Worm (Caenorhabditis elegans) whole organism, young adult: ENCODE results near the gene irg-1.
A peak's percentile ranks its signal among the peaks of the same experiment; 100 is the strongest.

Source experiments
- F37B4.10 ChIP-seq: fragments of 200-800 bp; sonication (Bioruptor generic); IDR thresholded peaks from 2 replicates; pipeline ENCODE4 v1.3.6; 2022; ENCODE audit warnings: missing genetic modification characterization, missing compliant biosample characterization
- F55B11.4 ChIP-seq: sonication (generic microtip); optimal IDR thresholded peaks from 2 replicates; lab custom pipeline; 2016; ENCODE audit warnings: missing compliant biosample characterization, missing genetic modification characterization, borderline replicate concordance; ENCODE audit not compliant: insufficient read depth
- K11D2.4 ChIP-seq: fragments of 200-800 bp; sonication (Bioruptor generic); IDR thresholded peaks from 2 replicates; pipeline ENCODE4 v1.3.6; 2022; ENCODE audit warnings: missing genetic modification reagents, missing genetic modification characterization, missing compliant biosample characterization
- K12H6.12 ChIP-seq: fragments of 200-800 bp; sonication (Bioruptor generic); optimal IDR thresholded peaks from 2 replicates; lab custom pipeline; 2018; ENCODE audit warnings: mild to moderate bottlenecking, missing genetic modification characterization, missing compliant biosample characterization
- T26A5.8 ChIP-seq: sonication (generic microtip); optimal IDR thresholded peaks from 2 replicates; lab custom pipeline; 2016; ENCODE audit warnings: missing genetic modification characterization, missing compliant biosample characterization
- Y53F4B.3 ChIP-seq: fragments of 200-800 bp; sonication (Bioruptor generic); IDR thresholded peaks from 2 replicates; pipeline ENCODE4 v1.3.6; 2022; ENCODE audit warnings: missing genetic modification reagents, missing genetic modification characterization, missing compliant biosample characterization
- Y56A3A.18 ChIP-seq: fragments of 200-800 bp; sonication (Bioruptor generic); IDR thresholded peaks from 2 replicates; pipeline ENCODE4 v1.3.6; 2022; ENCODE audit warnings: missing genetic modification reagents, missing genetic modification characterization, missing compliant biosample characterization
- ZK185.1 ChIP-seq: sonication (generic microtip); optimal IDR thresholded peaks from 2 replicates; lab custom pipeline; 2016; ENCODE audit warnings: mild to moderate bottlenecking, missing genetic modification characterization, missing compliant biosample characterization; ENCODE audit not compliant: poor library complexity, severe bottlenecking
- akir-1 ChIP-seq: fragments of 200-800 bp; sonication (Bioruptor generic); optimal IDR thresholded peaks from 2 replicates; lab custom pipeline; 2018; ENCODE audit warnings: mild to moderate bottlenecking, missing genetic modification characterization, moderate library complexity, missing compliant biosample characterization
- atf-7 ChIP-seq: sonication (generic microtip); optimal IDR thresholded peaks from 2 replicates; lab custom pipeline; 2017; ENCODE audit warnings: mild to moderate bottlenecking, missing genetic modification characterization, missing compliant biosample characterization
- cebp-1 ChIP-seq, 2 experiments: fragments of 200-800 bp in 1 of 2; sonication (Bioruptor generic) in 1 of 2; sonication (generic microtip) in 1 of 2; IDR thresholded peaks in 1 of 2; optimal IDR thresholded peaks in 1 of 2; 2 replicates each; pipeline versions ENCODE4 v1.3.6 to Lab custom; 2017 to 2022; ENCODE audit warnings: missing compliant biosample characterization in 2 of 2, missing genetic modification characterization in 2 of 2, mild to moderate bottlenecking in 1 of 2, missing genetic modification reagents in 1 of 2, moderate library complexity in 1 of 2
- ceh-27 ChIP-seq: fragments of 200-800 bp; sonication (Bioruptor generic); optimal IDR thresholded peaks from 2 replicates; lab custom pipeline; 2018; ENCODE audit warnings: mild to moderate bottlenecking, missing genetic modification characterization, moderate library complexity, missing compliant biosample characterization
- ceh-40 ChIP-seq: fragments of 200-800 bp; sonication (Bioruptor generic); IDR thresholded peaks from 2 replicates; pipeline ENCODE4 v1.3.6; 2022; ENCODE audit warnings: missing genetic modification characterization, missing compliant biosample characterization
- die-1 ChIP-seq: sonication (generic microtip); optimal IDR thresholded peaks from 2 replicates; lab custom pipeline; 2016; ENCODE audit warnings: missing genotype, mild to moderate bottlenecking, missing genetic modification characterization, missing compliant biosample characterization
- dox-1 ChIP-seq: fragments of 200-800 bp; sonication (Bioruptor generic); IDR thresholded peaks from 2 replicates; pipeline ENCODE4 v1.3.6; 2022; ENCODE audit warnings: missing genetic modification reagents, missing genetic modification characterization, missing compliant biosample characterization
- dpff-1 ChIP-seq: sonication (generic microtip); optimal IDR thresholded peaks from 2 replicates; lab custom pipeline; 2017; ENCODE audit warnings: mild to moderate bottlenecking, missing genetic modification characterization, missing compliant biosample characterization
- ekl-4 ChIP-seq: fragments of 200-800 bp; sonication (Bioruptor generic); IDR thresholded peaks from 2 replicates; pipeline ENCODE4 v1.3.6; 2022; ENCODE audit warnings: missing genetic modification reagents, missing genetic modification characterization, missing compliant biosample characterization
- fkh-3 ChIP-seq: sonication (generic microtip); optimal IDR thresholded peaks from 2 replicates; lab custom pipeline; 2016; ENCODE audit warnings: mild to moderate bottlenecking, missing genetic modification characterization, missing compliant biosample characterization
- hlh-26 ChIP-seq: fragments of 200-800 bp; sonication (Bioruptor generic); conservative IDR thresholded peaks from 2 replicates; pipeline ENCODE4 v1.3.6; 2022; ENCODE audit warnings: missing genetic modification reagents, missing genetic modification characterization, missing compliant biosample characterization
- hsf-1 ChIP-seq: fragments of 200-800 bp; sonication (Bioruptor generic); IDR thresholded peaks from 2 replicates; pipeline ENCODE4 v1.3.6; 2022; ENCODE audit warnings: missing genetic modification reagents, missing genetic modification characterization, missing compliant biosample characterization
- lin-40 ChIP-seq: sonication (generic microtip); optimal IDR thresholded peaks from 2 replicates; lab custom pipeline; 2016; ENCODE audit warnings: missing genetic modification characterization, mild to moderate bottlenecking, missing compliant biosample characterization, missing genotype, missing genetic modification reagents
- mxl-1 ChIP-seq: sonication (generic microtip); optimal IDR thresholded peaks from 2 replicates; lab custom pipeline; 2016; ENCODE audit warnings: missing genetic modification characterization, missing compliant biosample characterization
- pha-4 ChIP-seq: fragments of 150-350 bp; sonication (generic microtip); optimal IDR thresholded peaks from 2 replicates; lab custom pipeline; 2014; ENCODE audit warnings: missing biosample characterization, missing genetic modification reagents, missing genetic modification characterization
- rpc-1 ChIP-seq, 2 experiments: fragments of 150-350 bp in 1 of 2; sonication (generic microtip) in 1 of 2; optimal IDR thresholded peaks; 2 replicates each; lab custom pipeline; 2014 to 2018; ENCODE audit warnings: missing biosample characterization in 1 of 2, missing genetic modification characterization in 1 of 2, missing genetic modification reagents in 1 of 2, missing genotype in 1 of 2
- sdz-38 ChIP-seq: sonication (generic microtip); optimal IDR thresholded peaks from 2 replicates; lab custom pipeline; 2016; ENCODE audit warnings: missing genotype, missing genetic modification characterization, missing compliant biosample characterization
- snpc-1.1 ChIP-seq: sonication (generic microtip); optimal IDR thresholded peaks from 2 replicates; lab custom pipeline; 2017; ENCODE audit warnings: missing genetic modification characterization, mild to moderate bottlenecking, missing compliant biosample characterization, antibody characterized with exemption, moderate library complexity, missing genotype, missing genetic modification reagents; ENCODE audit not compliant: insufficient read depth
- snpc-4 ChIP-seq, 5 experiments: fragments of 150-350 bp in 1 of 5; sonication (generic microtip) in 4 of 5; optimal IDR thresholded peaks; 2 replicates each; lab custom pipeline; 2014 to 2018; ENCODE audit warnings: missing genetic modification characterization in 5 of 5, missing biosample characterization in 3 of 5, antibody characterized with exemption in 2 of 5, mild to moderate bottlenecking in 2 of 5, missing compliant biosample characterization in 2 of 5, missing genotype in 2 of 5, moderate library complexity in 2 of 5, missing genetic modification reagents in 1 of 5
- tlf-1 ChIP-seq: fragments of 200-800 bp; sonication (Bioruptor generic); optimal IDR thresholded peaks from 2 replicates; lab custom pipeline; 2018; ENCODE audit warnings: mild to moderate bottlenecking, missing genetic modification characterization, missing compliant biosample characterization
- unc-130 ChIP-seq: sonication (generic microtip); optimal IDR thresholded peaks from 2 replicates; lab custom pipeline; 2016; ENCODE audit warnings: missing genetic modification reagents, missing genetic modification characterization, missing compliant biosample characterization
- xnd-1 ChIP-seq: sonication (generic microtip); optimal IDR thresholded peaks from 2 replicates; lab custom pipeline; 2016; ENCODE audit warnings: missing genotype, missing genetic modification reagents, missing genetic modification characterization, missing compliant biosample characterization
- ztf-22 ChIP-seq: fragments of 200-800 bp; sonication (Bioruptor generic); optimal IDR thresholded peaks from 2 replicates; lab custom pipeline; 2018; ENCODE audit warnings: mild to moderate bottlenecking, missing genetic modification characterization, moderate library complexity, missing compliant biosample characterization
- ztf-28 ChIP-seq: fragments of 200-800 bp; sonication (Bioruptor generic); IDR thresholded peaks from 2 replicates; pipeline ENCODE4 v1.3.6; 2022; ENCODE audit warnings: missing genetic modification reagents, missing genetic modification characterization, missing compliant biosample characterization

Gene irg-1

DNA sequence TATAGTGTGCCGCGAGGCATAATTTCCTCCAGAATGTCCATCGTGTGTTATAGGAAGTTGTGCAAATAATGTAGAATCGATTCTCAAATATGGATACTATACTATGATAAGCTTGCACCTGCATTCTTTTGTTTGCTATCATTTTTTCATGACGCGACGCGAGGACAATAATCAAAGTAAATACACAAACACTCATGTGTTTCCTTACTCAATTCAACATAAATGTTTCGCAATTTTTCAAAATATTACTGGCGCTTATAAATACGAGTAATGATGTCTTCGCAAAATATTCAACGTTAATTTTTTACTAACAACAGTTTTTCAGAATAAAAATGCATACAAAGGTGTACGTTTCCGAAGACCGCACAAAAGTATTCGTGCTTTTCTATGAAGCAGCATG lies at the start of gene irg-1:
TSS of gene irg-1 (plus strand) at position 326 of the 400 bp plus-strand sequence.
- TF ChIP-seq rpc-1 (optimal IDR thresholded peaks at IDR 0.05; lab: Kevin White, UChicago), result no peak
- no peak for TF ChIP-seq rpc-1 (tag; optimal IDR thresholded peaks at IDR 0.05; lab: Kevin White, UChicago)
- TF ChIP-seq unc-130 (GFP tag; lab: Kevin White, UChicago), result no peak
- TF ChIP-seq cebp-1 (GFP tag; IDR thresholded peaks at IDR 0.05; lab: Robert Waterston, UW), result peak; percentile 25; the same call in 1 of the 2 replicates
- TF ChIP-seq cebp-1 (tag; optimal IDR thresholded peaks at IDR 0.05; lab: Kevin White, UChicago), result no peak
- TF ChIP-seq akir-1 (GFP tag; lab: Kevin White, UChicago), result no peak
- no peak for TF ChIP-seq snpc-4 (GFP tag; optimal IDR thresholded peaks at IDR 0.05; lab: Kevin White, UChicago)
- no peak for TF ChIP-seq snpc-4 (tag; optimal IDR thresholded peaks at IDR 0.05; lab: Kevin White, UChicago)
- TF ChIP-seq, all 124 proteins: peak for 1

DNA sequence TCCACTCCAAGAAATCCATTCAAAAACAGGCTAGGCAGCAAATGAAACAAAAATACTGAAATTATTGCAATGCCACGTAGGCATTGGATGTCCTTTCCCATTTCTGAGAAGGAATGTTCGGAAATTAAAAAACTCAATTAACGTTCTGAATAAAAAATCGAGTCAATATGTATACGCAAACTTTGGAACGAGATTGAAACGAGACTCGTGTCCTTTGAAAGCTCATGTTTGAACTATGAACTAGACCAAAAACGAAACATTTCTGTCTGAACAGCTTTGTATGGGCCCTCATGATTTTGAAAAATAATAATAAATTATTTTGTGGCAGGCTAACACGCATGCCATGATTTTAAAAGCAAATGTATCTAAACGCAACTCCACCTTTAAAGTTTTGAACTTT lies 48.4 kb upstream of the irg-1 start, which contains the start of gene oac-2:
TSS of gene oac-2 (minus strand) at position 101 of the 400 bp plus-strand sequence.
- TF ChIP-seq hlh-26 (GFP tag; lab: Robert Waterston, UW), result no peak
- TF ChIP-seq lin-40, result no peak
- TF ChIP-seq dpff-1 (tag; lab: Kevin White, UChicago), result no peak
- TF ChIP-seq ceh-27 (GFP tag; lab: Kevin White, UChicago), result no peak
- TF ChIP-seq ztf-22 (GFP tag; lab: Kevin White, UChicago), result no peak
- no peak for TF ChIP-seq die-1 (tag; lab: Kevin White, UChicago)
- no peak for TF ChIP-seq Y56A3A.18
- no peak for TF ChIP-seq dox-1 (GFP tag; lab: Robert Waterston, UW)
- TF ChIP-seq sdz-38, result no peak

DNA sequence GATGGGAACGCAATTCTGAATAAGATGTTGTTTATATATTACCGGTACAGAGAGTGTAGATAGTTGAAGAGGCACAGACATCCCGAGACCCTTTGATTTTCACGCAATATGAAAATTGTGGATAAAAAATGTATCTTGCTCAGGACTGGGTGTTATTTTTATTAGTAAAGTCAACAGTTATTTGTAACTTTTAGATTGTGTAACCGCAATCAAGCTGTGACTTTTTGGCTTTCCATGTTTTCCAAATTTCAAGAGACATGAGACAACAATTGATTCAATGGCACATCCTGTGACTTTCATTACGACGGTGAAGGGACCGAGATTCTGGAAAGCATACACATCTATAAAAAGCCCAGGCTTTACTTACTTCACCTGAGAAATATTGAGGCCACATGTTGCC lies 47.2 kb upstream of the irg-1 start:
- TF ChIP-seq xnd-1 (no peak), Y56A3A.18 (no peak), pha-4 (no peak), Y53F4B.3 (GFP tag; lab: Robert Waterston, UW) (no peak), K12H6.12 (no peak), mxl-1 (tag; lab: Kevin White, UChicago) (no peak), ekl-4 (GFP tag; lab: Robert Waterston, UW) (no peak), ceh-40 (GFP tag; lab: Robert Waterston, UW) (no peak), hsf-1 (no peak), K11D2.4 (GFP tag; lab: Robert Waterston, UW) (no peak), F37B4.10 (no peak), atf-7 (tag; lab: Kevin White, UChicago) (no peak)

DNA sequence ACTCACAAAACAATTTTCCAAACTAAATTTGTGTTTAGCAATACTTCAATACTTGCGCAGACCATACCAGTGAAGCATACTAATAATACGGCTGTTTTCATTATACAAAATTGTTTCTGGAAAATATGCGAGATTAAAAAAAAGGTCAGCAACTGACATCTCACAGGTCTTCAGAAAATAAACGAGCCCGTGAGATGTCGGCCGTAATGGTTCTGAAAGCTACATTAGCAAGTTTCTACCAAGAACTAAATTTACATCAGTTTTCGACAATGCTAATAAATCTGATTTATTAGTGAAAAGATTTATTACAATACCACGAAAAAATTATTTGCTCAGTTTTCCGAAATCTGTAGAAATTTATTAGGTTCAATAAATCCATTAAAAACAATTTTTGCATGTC lies 45.9 kb upstream of the irg-1 start, which contains the start of gene srbc-31:
TSS of gene srbc-31 (minus strand) at position 101 of the 400 bp plus-strand sequence.
- TF ChIP-seq T26A5.8 (no peak), F55B11.4 (tag; lab: Kevin White, UChicago) (no peak), ztf-28 (GFP tag; lab: Robert Waterston, UW) (no peak), snpc-1.1 (tag; lab: Kevin White, UChicago) (no peak), cebp-1 (GFP tag; IDR thresholded peaks at IDR 0.05; lab: Robert Waterston, UW) (no peak), cebp-1 (tag; optimal IDR thresholded peaks at IDR 0.05; lab: Kevin White, UChicago) (no peak), hlh-26 (GFP tag; lab: Robert Waterston, UW) (no peak), tlf-1 (GFP tag; lab: Kevin White, UChicago) (no peak), ceh-27 (GFP tag; lab: Kevin White, UChicago) (no peak), fkh-3 (tag; lab: Kevin White, UChicago) (no peak), unc-130 (GFP tag; lab: Kevin White, UChicago) (no peak), ZK185.1 (no peak)
